Worm (Caenorhabditis elegans) whole organism, young adult: ENCODE measurements around the gene zyg-9.
A peak's percentile ranks its signal among the peaks of the same experiment; 100 is the strongest.

Experiments
- B0019.2 ChIP-seq: fragments of 200-800 bp; sonication (Bioruptor generic); conservative IDR thresholded peaks from 2 replicates; pipeline ENCODE4 v1.3.6; 2022; ENCODE audit warnings: missing genetic modification reagents, missing genetic modification characterization, missing compliant biosample characterization
- B0261.1 ChIP-seq: sonication (generic microtip); optimal IDR thresholded peaks from 2 replicates; lab custom pipeline; 2016; ENCODE audit warnings: mild to moderate bottlenecking, missing genetic modification characterization, moderate library complexity, missing compliant biosample characterization
- B0336.3 ChIP-seq: fragments of 200-800 bp; sonication (Bioruptor generic); IDR thresholded peaks from 2 replicates; pipeline ENCODE4 v1.3.6; 2022; ENCODE audit warnings: missing genetic modification characterization, missing compliant biosample characterization
- F22D6.2 ChIP-seq: sonication (generic microtip); optimal IDR thresholded peaks from 2 replicates; lab custom pipeline; 2016; ENCODE audit warnings: mild to moderate bottlenecking, missing genetic modification characterization, missing compliant biosample characterization
- F23B12.7 ChIP-seq: sonication (generic microtip); optimal IDR thresholded peaks from 2 replicates; lab custom pipeline; 2017; ENCODE audit warnings: missing genetic modification characterization, mild to moderate bottlenecking, missing compliant biosample characterization, antibody characterized with exemption, moderate library complexity; ENCODE audit not compliant: insufficient read depth
- F49E8.2 ChIP-seq: sonication (generic microtip); optimal IDR thresholded peaks from 3 replicates; lab custom pipeline; 2017; ENCODE audit warnings: missing genetic modification characterization, mild to moderate bottlenecking, missing compliant biosample characterization, antibody characterized with exemption, moderate library complexity; ENCODE audit not compliant: insufficient read depth
- F52B5.7 ChIP-seq: sonication (generic microtip); optimal IDR thresholded peaks from 2 replicates; lab custom pipeline; 2016; ENCODE audit warnings: mild to moderate bottlenecking, missing genetic modification characterization, missing compliant biosample characterization
- F55B11.4 ChIP-seq: sonication (generic microtip); optimal IDR thresholded peaks from 2 replicates; lab custom pipeline; 2016; ENCODE audit warnings: missing compliant biosample characterization, missing genetic modification characterization, borderline replicate concordance; ENCODE audit not compliant: insufficient read depth
- F57C9.4 ChIP-seq: sonication (generic microtip); optimal IDR thresholded peaks from 2 replicates; lab custom pipeline; 2017; ENCODE audit warnings: mild to moderate bottlenecking, missing genetic modification characterization, missing compliant biosample characterization
- K11D2.4 ChIP-seq: fragments of 200-800 bp; sonication (Bioruptor generic); IDR thresholded peaks from 2 replicates; pipeline ENCODE4 v1.3.6; 2022; ENCODE audit warnings: missing genetic modification reagents, missing genetic modification characterization, missing compliant biosample characterization
- T26A5.8 ChIP-seq: sonication (generic microtip); optimal IDR thresholded peaks from 2 replicates; lab custom pipeline; 2016; ENCODE audit warnings: missing genetic modification characterization, missing compliant biosample characterization
- Y53F4B.3 ChIP-seq: fragments of 200-800 bp; sonication (Bioruptor generic); IDR thresholded peaks from 2 replicates; pipeline ENCODE4 v1.3.6; 2022; ENCODE audit warnings: missing genetic modification reagents, missing genetic modification characterization, missing compliant biosample characterization
- Y53G8AR.9 ChIP-seq: fragments of 200-800 bp; sonication (Bioruptor generic); conservative IDR thresholded peaks from 2 replicates; pipeline ENCODE4 v1.3.6; 2022; ENCODE audit warnings: missing genetic modification reagents, missing genetic modification characterization, missing compliant biosample characterization
- Y67H2A.10 ChIP-seq: fragments of 200-800 bp; sonication (Bioruptor generic); conservative IDR thresholded peaks from 2 replicates; pipeline ENCODE4 v1.3.6; 2022; ENCODE audit warnings: missing genetic modification reagents, missing genetic modification characterization, missing compliant biosample characterization
- ama-1 ChIP-seq, 3 experiments: fragments of 150-350 bp in 1 of 3; sonication (generic microtip) in 2 of 3; optimal IDR thresholded peaks; 2 replicates each; lab custom pipeline; 2014 to 2018; ENCODE audit warnings: missing biosample characterization in 2 of 3, missing genetic modification characterization in 2 of 3, missing genetic modification reagents in 2 of 3
- atf-7 ChIP-seq: sonication (generic microtip); optimal IDR thresholded peaks from 2 replicates; lab custom pipeline; 2017; ENCODE audit warnings: mild to moderate bottlenecking, missing genetic modification characterization, missing compliant biosample characterization
- athp-1 ChIP-seq: sonication (generic microtip); optimal IDR thresholded peaks from 2 replicates; lab custom pipeline; 2017; ENCODE audit warnings: mild to moderate bottlenecking, missing genetic modification characterization, missing compliant biosample characterization
- bed-2 ChIP-seq: fragments of 200-800 bp; sonication (Bioruptor generic); IDR thresholded peaks from 2 replicates; pipeline ENCODE4 v1.3.6; 2022; ENCODE audit warnings: missing genetic modification reagents, missing genetic modification characterization, missing compliant biosample characterization
- ccch-3 ChIP-seq: fragments of 200-800 bp; sonication (Bioruptor generic); optimal IDR thresholded peaks from 2 replicates; lab custom pipeline; 2018; ENCODE audit warnings: mild to moderate bottlenecking, missing genetic modification characterization, missing compliant biosample characterization
- cebp-2 ChIP-seq: fragments of 200-800 bp; sonication (Bioruptor generic); IDR thresholded peaks from 2 replicates; pipeline ENCODE4 v1.3.6; 2022; ENCODE audit warnings: missing genetic modification characterization, missing compliant biosample characterization
- ceh-100 ChIP-seq: fragments of 200-800 bp; sonication (Bioruptor generic); IDR thresholded peaks from 2 replicates; pipeline ENCODE4 v1.3.6; 2022; ENCODE audit warnings: missing genetic modification reagents, missing genetic modification characterization, missing compliant biosample characterization
- chd-7 ChIP-seq: sonication (generic microtip); optimal IDR thresholded peaks from 2 replicates; lab custom pipeline; 2016; ENCODE audit warnings: mild to moderate bottlenecking, missing genetic modification characterization, moderate library complexity, missing compliant biosample characterization
- die-1 ChIP-seq: sonication (generic microtip); optimal IDR thresholded peaks from 2 replicates; lab custom pipeline; 2016; ENCODE audit warnings: missing genotype, mild to moderate bottlenecking, missing genetic modification characterization, missing compliant biosample characterization
- dox-1 ChIP-seq: fragments of 200-800 bp; sonication (Bioruptor generic); IDR thresholded peaks from 2 replicates; pipeline ENCODE4 v1.3.6; 2022; ENCODE audit warnings: missing genetic modification reagents, missing genetic modification characterization, missing compliant biosample characterization
- dpff-1 ChIP-seq: sonication (generic microtip); optimal IDR thresholded peaks from 2 replicates; lab custom pipeline; 2017; ENCODE audit warnings: mild to moderate bottlenecking, missing genetic modification characterization, missing compliant biosample characterization
- egl-44 ChIP-seq: fragments of 200-800 bp; sonication (Bioruptor generic); IDR thresholded peaks from 2 replicates; pipeline ENCODE4 v1.3.6; 2022; ENCODE audit warnings: missing genetic modification reagents, missing genetic modification characterization, missing compliant biosample characterization
- gei-17 ChIP-seq: fragments of 200-800 bp; sonication (Bioruptor generic); optimal IDR thresholded peaks from 2 replicates; lab custom pipeline; 2018; ENCODE audit warnings: mild to moderate bottlenecking, missing genetic modification characterization, missing compliant biosample characterization
- him-1 ChIP-seq: sonication (generic microtip); optimal IDR thresholded peaks from 2 replicates; lab custom pipeline; 2016; ENCODE audit warnings: missing genotype, missing genetic modification reagents, missing genetic modification characterization, missing compliant biosample characterization
- hlh-26 ChIP-seq: fragments of 200-800 bp; sonication (Bioruptor generic); conservative IDR thresholded peaks from 2 replicates; pipeline ENCODE4 v1.3.6; 2022; ENCODE audit warnings: missing genetic modification reagents, missing genetic modification characterization, missing compliant biosample characterization
- hmg-20 ChIP-seq: fragments of 200-800 bp; sonication (Bioruptor generic); IDR thresholded peaks from 2 replicates; pipeline ENCODE4 v1.3.6; 2022; ENCODE audit warnings: missing genetic modification reagents, missing genetic modification characterization, missing compliant biosample characterization
- hrde-1 ChIP-seq: sonication (generic microtip); optimal IDR thresholded peaks from 2 replicates; lab custom pipeline; 2016; ENCODE audit warnings: missing genetic modification characterization, mild to moderate bottlenecking, missing compliant biosample characterization, moderate library complexity, missing genotype, missing genetic modification reagents, borderline replicate concordance
- madf-10 ChIP-seq: sonication (generic microtip); optimal IDR thresholded peaks from 2 replicates; lab custom pipeline; 2016; ENCODE audit warnings: mild to moderate bottlenecking, missing genetic modification characterization, missing compliant biosample characterization
- madf-3 ChIP-seq: fragments of 200-800 bp; sonication (Bioruptor generic); IDR thresholded peaks from 2 replicates; pipeline ENCODE4 v1.3.6; 2022; ENCODE audit warnings: missing genetic modification reagents, missing genetic modification characterization, missing compliant biosample characterization
- madf-6 ChIP-seq: fragments of 200-800 bp; sonication (Bioruptor generic); IDR thresholded peaks from 2 replicates; pipeline ENCODE4 v1.3.6; 2022; ENCODE audit warnings: missing genetic modification reagents, missing genetic modification characterization, missing compliant biosample characterization
- mcd-1 ChIP-seq: fragments of 200-800 bp; sonication (Bioruptor generic); IDR thresholded peaks from 2 replicates; pipeline ENCODE4 v1.3.6; 2022; ENCODE audit warnings: missing genetic modification reagents, missing genetic modification characterization, missing compliant biosample characterization
- mes-4 ChIP-seq: sonication (generic microtip); optimal IDR thresholded peaks from 2 replicates; lab custom pipeline; 2016; ENCODE audit warnings: missing genotype, missing genetic modification characterization, missing compliant biosample characterization
- nfya-1 ChIP-seq: sonication (generic microtip); optimal IDR thresholded peaks from 2 replicates; lab custom pipeline; 2017; ENCODE audit warnings: antibody characterized with exemption, missing compliant biosample characterization, missing genetic modification characterization, borderline replicate concordance; ENCODE audit not compliant: insufficient read depth
- nfyb-1 ChIP-seq: fragments of 200-800 bp; sonication (Bioruptor generic); IDR thresholded peaks from 2 replicates; pipeline ENCODE4 v1.3.6; 2022; ENCODE audit warnings: missing genetic modification reagents, missing genetic modification characterization, missing compliant biosample characterization
- nhr-27 ChIP-seq: fragments of 200-800 bp; sonication (Bioruptor generic); optimal IDR thresholded peaks from 2 replicates; lab custom pipeline; 2018; ENCODE audit warnings: mild to moderate bottlenecking, missing genetic modification characterization, moderate library complexity, missing compliant biosample characterization
- rpc-1 ChIP-seq, 2 experiments: fragments of 150-350 bp in 1 of 2; sonication (generic microtip) in 1 of 2; optimal IDR thresholded peaks; 2 replicates each; lab custom pipeline; 2014 to 2018; ENCODE audit warnings: missing biosample characterization in 1 of 2, missing genetic modification characterization in 1 of 2, missing genetic modification reagents in 1 of 2, missing genotype in 1 of 2
- snpc-3.4 ChIP-seq: sonication (generic microtip); optimal IDR thresholded peaks from 2 replicates; lab custom pipeline; 2017; ENCODE audit warnings: missing genetic modification characterization, mild to moderate bottlenecking, missing compliant biosample characterization, antibody characterized with exemption, moderate library complexity, missing genotype, missing genetic modification reagents
- tbx-9 ChIP-seq: sonication (generic microtip); optimal IDR thresholded peaks from 2 replicates; lab custom pipeline; 2016; ENCODE audit warnings: borderline replicate concordance, missing genetic modification characterization, inconsistent platforms, missing compliant biosample characterization
- tlf-1 ChIP-seq: fragments of 200-800 bp; sonication (Bioruptor generic); optimal IDR thresholded peaks from 2 replicates; lab custom pipeline; 2018; ENCODE audit warnings: mild to moderate bottlenecking, missing genetic modification characterization, missing compliant biosample characterization
- xnd-1 ChIP-seq: sonication (generic microtip); optimal IDR thresholded peaks from 2 replicates; lab custom pipeline; 2016; ENCODE audit warnings: missing genotype, missing genetic modification reagents, missing genetic modification characterization, missing compliant biosample characterization
- zfh-2 ChIP-seq: fragments of 200-800 bp; sonication (Bioruptor generic); conservative IDR thresholded peaks from 2 replicates; pipeline ENCODE4 v1.3.6; 2022; ENCODE audit warnings: missing genetic modification reagents, missing genetic modification characterization, missing compliant biosample characterization
- ztf-18 ChIP-seq: sonication (generic microtip); optimal IDR thresholded peaks from 2 replicates; lab custom pipeline; 2016; ENCODE audit warnings: missing genotype, mild to moderate bottlenecking, missing genetic modification characterization, missing compliant biosample characterization
- ztf-26 ChIP-seq: sonication (generic microtip); optimal IDR thresholded peaks from 2 replicates; lab custom pipeline; 2017; ENCODE audit warnings: missing genetic modification characterization, missing compliant biosample characterization
- ztf-3 ChIP-seq: fragments of 200-800 bp; sonication (Bioruptor generic); optimal IDR thresholded peaks from 2 replicates; lab custom pipeline; 2018; ENCODE audit warnings: mild to moderate bottlenecking, missing genetic modification characterization, missing compliant biosample characterization

The zyg-9 gene

ce11 chrII:8428947-8429919 lies 28.4 kb upstream of the zyg-9 start (continued):
- TF ChIP-seq tbx-9 (tag; lab: Kevin White, UChicago), result no peak
- no peak for TF ChIP-seq him-1
- peak; percentile 72 for TF ChIP-seq F49E8.2
- TF ChIP-seq cebp-2, result no peak
- TF ChIP-seq tlf-1 (GFP tag; lab: Kevin White, UChicago), result no peak
- TF ChIP-seq ztf-3 (GFP tag; lab: Kevin White, UChicago), result no peak
- no peak for TF ChIP-seq F23B12.7
- no peak for TF ChIP-seq F57C9.4 (tag; lab: Kevin White, UChicago)
- no peak for TF ChIP-seq ceh-100
- TF ChIP-seq B0261.1, result no peak
- no peak for TF ChIP-seq hlh-26 (GFP tag; lab: Robert Waterston, UW)
- no peak for TF ChIP-seq Y53G8AR.9
- TF ChIP-seq xnd-1 (tag; lab: Kevin White, UChicago), result peak; percentile 75
- no peak for TF ChIP-seq gei-17 (GFP tag; lab: Kevin White, UChicago)
- TF ChIP-seq madf-10 (tag; lab: Kevin White, UChicago), result no peak
- no peak for TF ChIP-seq die-1
- no peak for TF ChIP-seq Y67H2A.10 (GFP tag; lab: Robert Waterston, UW)
- no peak for TF ChIP-seq F55B11.4 (tag; lab: Kevin White, UChicago)
- no peak for TF ChIP-seq atf-7 (tag; lab: Kevin White, UChicago)
- TF ChIP-seq mcd-1 (GFP tag; lab: Robert Waterston, UW), result no peak
- no peak for TF ChIP-seq F52B5.7 (tag; lab: Kevin White, UChicago)
- TF ChIP-seq chd-7, result no peak
- TF ChIP-seq dox-1 (GFP tag; lab: Robert Waterston, UW), result no peak; the same call in 1 of the 2 replicates
- TF ChIP-seq zfh-2 (GFP tag; lab: Robert Waterston, UW), result no peak
- TF ChIP-seq ztf-18 (tag; lab: Kevin White, UChicago), result no peak
- no peak for TF ChIP-seq Y53F4B.3
- TF ChIP-seq snpc-3.4 (tag; lab: Kevin White, UChicago), result peak; percentile 38
- TF ChIP-seq athp-1, result peak; percentile 98
- no peak for TF ChIP-seq ama-1 (optimal IDR thresholded peaks at IDR 0.05; lab: Kevin White, UChicago)
- TF ChIP-seq ama-1 (GFP tag; optimal IDR thresholded peaks at IDR 0.05; lab: Kevin White, UChicago), result no peak
- TF ChIP-seq ztf-26 (tag; lab: Kevin White, UChicago), result no peak
- TF ChIP-seq madf-3, result no peak
- no peak for TF ChIP-seq nhr-27 (tag; lab: Kevin White, UChicago)
- no peak for TF ChIP-seq mes-4

- TF ChIP-seq dpff-1 (tag; lab: Kevin White, UChicago) (no peak), B0336.3 (GFP tag; lab: Robert Waterston, UW) (no peak), egl-44 (GFP tag; lab: Robert Waterston, UW) (no peak), K11D2.4 (GFP tag; lab: Robert Waterston, UW) (no peak), B0019.2 (GFP tag; lab: Robert Waterston, UW) (no peak), madf-6 (GFP tag; lab: Robert Waterston, UW) (no peak), nfyb-1 (GFP tag; lab: Robert Waterston, UW) (no peak), T26A5.8 (tag; lab: Kevin White, UChicago) (no peak), F22D6.2 (tag; lab: Kevin White, UChicago) (no peak), ceh-100 (no peak), rpc-1 (optimal IDR thresholded peaks at IDR 0.05; lab: Kevin White, UChicago) (no peak), rpc-1 (tag; optimal IDR thresholded peaks at IDR 0.05; lab: Kevin White, UChicago) (no peak), ccch-3 (GFP tag; lab: Kevin White, UChicago) (no peak), gei-17 (GFP tag; lab: Kevin White, UChicago) (no peak), hrde-1 (tag; lab: Kevin White, UChicago) (no peak), hmg-20 (no peak), bed-2 (no peak), nfya-1 (tag; lab: Kevin White, UChicago) (no peak)
These were observed 25.7 kb upstream of the zyg-9 start, which contains the start of gene acp-2 for ce11 chrII:8431954-8432353. acp-2 (minus strand) TSS chrII:8432054.
